Fruit fly (Drosophila melanogaster): ENCODE data around the gene SdhBL.

The SdhBL gene

DNA sequence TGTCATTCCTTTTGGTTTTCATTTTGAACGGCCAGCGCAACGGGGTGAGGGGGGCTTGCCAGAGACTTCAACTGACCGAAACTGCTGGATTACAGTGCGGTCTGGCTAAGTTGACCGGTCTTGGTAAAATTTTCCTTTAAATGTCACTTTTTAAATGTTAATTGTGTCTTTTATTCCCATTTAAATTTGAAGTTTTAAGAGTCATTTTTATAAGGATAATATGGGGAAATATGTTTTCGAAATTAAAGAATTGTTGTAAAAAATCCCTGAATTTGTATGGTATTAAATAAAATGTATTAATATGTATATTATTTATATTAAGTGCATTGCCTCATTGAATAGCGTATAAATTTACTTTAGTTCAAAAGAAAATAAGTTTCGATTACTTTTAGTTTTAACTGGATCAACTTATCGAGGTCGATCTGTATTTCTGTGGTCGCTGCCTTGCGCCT lies 34.4 kb downstream of the SdhBL start (continued):
- TF ChIP-seq CG11085 (GFP tag; IDR thresholded peaks at IDR 0.05) (no peak), B-H1 (GFP tag; IDR thresholded peaks at IDR 0.05) (no peak), CG18764 (GFP tag; optimal IDR thresholded peaks at IDR 0.05) (no peak), jigr1 (GFP tag; IDR thresholded peaks at IDR 0.05) (no peak), CG12219 (GFP tag; optimal IDR thresholded peaks at IDR 0.05) (no peak), Aef1 (GFP tag; IDR thresholded peaks at IDR 0.05) (no peak), CG8924 (tag; optimal IDR thresholded peaks at IDR 0.05) (peak; percentile 23), Ssrp (tag; optimal IDR thresholded peaks at IDR 0.05) (peak; percentile 7), Mes4 (GFP tag; optimal IDR thresholded peaks at IDR 0.05) (no peak), Bteb2 (GFP tag; optimal IDR thresholded peaks at IDR 0.05) (no peak), Hr51 (GFP tag; optimal IDR thresholded peaks at IDR 0.05) (no peak), zen (tag; optimal IDR thresholded peaks at IDR 0.05) (peak; percentile 6), Sry-β (GFP tag; optimal IDR thresholded peaks at IDR 0.05) (no peak), ro (GFP tag; IDR thresholded peaks at IDR 0.05) (no peak), Chrac-16 (GFP tag; optimal IDR thresholded peaks at IDR 0.05) (no peak), tup (GFP tag; optimal IDR thresholded peaks at IDR 0.05) (no peak), D (optimal IDR thresholded peaks at IDR 0.05) (no peak), D (GFP tag; optimal IDR thresholded peaks at IDR 0.05) (no peak), CG10267 (tag; optimal IDR thresholded peaks at IDR 0.05) (peak; percentile 7), slp2 (GFP tag; optimal IDR thresholded peaks at IDR 0.05) (no peak), grau (tag; optimal IDR thresholded peaks at IDR 0.05) (peak; percentile 81), Oli (tag; optimal IDR thresholded peaks at IDR 0.05) (peak; percentile 30), CG17829 (tag; optimal IDR thresholded peaks at IDR 0.05) (peak; percentile 13), Sin3A (optimal IDR thresholded peaks at IDR 0.05) (no peak), CG13424 (tag; optimal IDR thresholded peaks at IDR 0.05) (peak; percentile 38), Sox100B (GFP tag; optimal IDR thresholded peaks at IDR 0.05) (peak; percentile 23), CG2712 (tag; optimal IDR thresholded peaks at IDR 0.05) (peak; percentile 47), dm (GFP tag; optimal IDR thresholded peaks at IDR 0.05) (no peak), CG31224 (GFP tag; IDR thresholded peaks at IDR 0.05) (no peak), CG8089 (GFP tag; optimal IDR thresholded peaks at IDR 0.05) (no peak), nmo (GFP tag; optimal IDR thresholded peaks at IDR 0.05) (peak; percentile 33), z (GFP tag; IDR thresholded peaks at IDR 0.05) (no peak), crol (GFP tag; IDR thresholded peaks at IDR 0.05) (peak; percentile 43; the same call in 1 of the 2 replicates), prd (optimal IDR thresholded peaks at IDR 0.05) (no peak), prd (GFP tag; IDR thresholded peaks at IDR 0.05) (peak; percentile 39; the same call in 2 of the 3 replicates), pzg (GFP tag; optimal IDR thresholded peaks at IDR 0.05) (no peak), nom (GFP tag; optimal IDR thresholded peaks at IDR 0.05) (peak; percentile 44), CG6689 (GFP tag; IDR thresholded peaks at IDR 0.05) (0 out of 2 replicates have a peak, but pooled peaks have one; percentile 26), CG16863 (GFP tag; optimal IDR thresholded peaks at IDR 0.05) (no peak), sim (GFP tag; IDR thresholded peaks at IDR 0.05) (no peak), knrl (GFP tag; IDR thresholded peaks at IDR 0.05; ENCODE audit: partially characterized antibody) (no peak), CG15696 (tag; optimal IDR thresholded peaks at IDR 0.05) (peak; percentile 60), CG2120 (GFP tag; optimal IDR thresholded peaks at IDR 0.05) (no peak), CG10274 (GFP tag; optimal IDR thresholded peaks at IDR 0.05) (no peak), BEAF-32 (GFP tag; optimal IDR thresholded peaks at IDR 0.05) (no peak), ATbp (GFP tag; optimal IDR thresholded peaks at IDR 0.05) (no peak), CG5180 (GFP tag; optimal IDR thresholded peaks at IDR 0.05) (no peak), bsh (GFP tag; optimal IDR thresholded peaks at IDR 0.05) (peak in 1 of 2 experiments; percentile 57), trem (tag; optimal IDR thresholded peaks at IDR 0.05) (no peak), CG33213 (GFP tag; optimal IDR thresholded peaks at IDR 0.05) (no peak), ato (GFP tag; IDR thresholded peaks at IDR 0.05; ENCODE audit: partially characterized antibody) (no peak)

Measured in whole organism, embryonic.